Worm (Caenorhabditis elegans): ENCODE results near the gene asp-17.

- TF ChIP-seq nhr-47 (tag; optimal IDR thresholded peaks at IDR 0.05): no peak
- no peak for TF ChIP-seq fkh-4 (tag; optimal IDR thresholded peaks at IDR 0.05; ENCODE audit: borderline replicate concordance)
- no peak for TF ChIP-seq nhr-84 (tag; optimal IDR thresholded peaks at IDR 0.05)
- no peak for TF ChIP-seq nhr-11 (tag; optimal IDR thresholded peaks at IDR 0.05)
- TF ChIP-seq nhr-12 (tag; optimal IDR thresholded peaks at IDR 0.05): no peak
- TF ChIP-seq nhr-28 (tag; optimal IDR thresholded peaks at IDR 0.05): no peak
- no peak for TF ChIP-seq egl-27 (tag; optimal IDR thresholded peaks at IDR 0.05)
- no peak for TF ChIP-seq aha-1 (tag; optimal IDR thresholded peaks at IDR 0.05)
- TF ChIP-seq nhr-76 (tag; optimal IDR thresholded peaks at IDR 0.05): no peak
- no peak for TF ChIP-seq mdl-1 (tag; optimal IDR thresholded peaks at IDR 0.05)
- no peak for TF ChIP-seq lin-13 (GFP tag; optimal IDR thresholded peaks at IDR 0.05)
- no peak for TF ChIP-seq ceh-82 (tag; optimal IDR thresholded peaks at IDR 0.05)
- no peak for TF ChIP-seq pag-3 (tag; optimal IDR thresholded peaks at IDR 0.05; ENCODE audit: borderline replicate concordance, insufficient read depth)
These were observed 9.8 kb downstream of the asp-17 start for ce11 chrV:19027338-19027737.

Measured in whole organism, L1 larva.